Fruit fly (Drosophila melanogaster): ENCODE data around the gene CG13386.

DNA sequence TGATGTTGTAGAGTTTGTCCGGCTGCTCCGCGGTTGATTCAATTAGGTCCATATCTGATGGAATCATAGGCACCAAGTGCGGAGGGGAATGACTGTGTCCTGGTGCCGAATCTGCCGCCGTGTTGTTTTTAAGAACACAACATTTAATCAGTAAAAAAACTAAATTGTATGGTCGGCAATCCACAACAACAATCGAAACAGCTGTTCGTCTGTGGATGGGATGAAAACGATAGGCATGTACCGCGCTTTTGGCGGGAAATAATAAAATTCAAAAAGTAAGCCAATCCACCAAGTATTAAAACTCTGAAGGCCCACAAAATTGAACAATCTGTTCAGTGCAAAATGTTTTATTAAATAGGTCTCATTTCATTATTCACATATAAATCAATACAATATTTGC is 50.5 kb downstream of the CG13386 start, which contains the start of gene Aasdh:
- TF ChIP-seq ttk (optimal IDR thresholded peaks at IDR 0.05) (no peak), insv (optimal IDR thresholded peaks at IDR 0.05) (no peak), psq (optimal IDR thresholded peaks at IDR 0.05) (no peak), Myc (optimal IDR thresholded peaks at IDR 0.05) (no peak)

Measured in Kc167 (cell line).